Worm (Caenorhabditis elegans) whole organism, young adult: Measurements from ENCODE around the gene F55G7.1.

Source experiments
- B0035.1 ChIP-seq: sonication (generic microtip); optimal IDR thresholded peaks from 2 replicates; lab custom pipeline; 2016; ENCODE audit warnings: missing genetic modification characterization, mild to moderate bottlenecking, missing compliant biosample characterization, missing genotype, missing genetic modification reagents
- C06A6.2 ChIP-seq: fragments of 200-800 bp; sonication (Bioruptor generic); conservative IDR thresholded peaks from 2 replicates; pipeline ENCODE4 v1.3.6; 2022; ENCODE audit warnings: missing genetic modification characterization, missing compliant biosample characterization
- D2030.7 ChIP-seq: fragments of 200-800 bp; sonication (Bioruptor generic); IDR thresholded peaks from 2 replicates; pipeline ENCODE4 v1.3.6; 2022; ENCODE audit warnings: missing genetic modification reagents, missing genetic modification characterization, missing compliant biosample characterization
- F23B12.7 ChIP-seq: sonication (generic microtip); optimal IDR thresholded peaks from 2 replicates; lab custom pipeline; 2017; ENCODE audit warnings: missing genetic modification characterization, mild to moderate bottlenecking, missing compliant biosample characterization, antibody characterized with exemption, moderate library complexity; ENCODE audit not compliant: insufficient read depth
- F33H1.4 ChIP-seq: fragments of 200-800 bp; sonication (Bioruptor generic); IDR thresholded peaks from 2 replicates; pipeline ENCODE4 v1.3.6; 2022; ENCODE audit warnings: missing genetic modification reagents, missing genetic modification characterization, missing compliant biosample characterization
- F39B2.1 ChIP-seq: fragments of 200-800 bp; sonication (Bioruptor generic); IDR thresholded peaks from 2 replicates; pipeline ENCODE4 v1.3.6; 2022; ENCODE audit warnings: missing genetic modification reagents, missing genetic modification characterization, missing compliant biosample characterization
- F49E8.2 ChIP-seq: sonication (generic microtip); optimal IDR thresholded peaks from 3 replicates; lab custom pipeline; 2017; ENCODE audit warnings: missing genetic modification characterization, mild to moderate bottlenecking, missing compliant biosample characterization, antibody characterized with exemption, moderate library complexity; ENCODE audit not compliant: insufficient read depth
- Y67H2A.10 ChIP-seq: fragments of 200-800 bp; sonication (Bioruptor generic); conservative IDR thresholded peaks from 2 replicates; pipeline ENCODE4 v1.3.6; 2022; ENCODE audit warnings: missing genetic modification reagents, missing genetic modification characterization, missing compliant biosample characterization
- akir-1 ChIP-seq: fragments of 200-800 bp; sonication (Bioruptor generic); optimal IDR thresholded peaks from 2 replicates; lab custom pipeline; 2018; ENCODE audit warnings: mild to moderate bottlenecking, missing genetic modification characterization, moderate library complexity, missing compliant biosample characterization
- attf-5 ChIP-seq: fragments of 200-800 bp; sonication (Bioruptor generic); optimal IDR thresholded peaks from 2 replicates; lab custom pipeline; 2018; ENCODE audit warnings: mild to moderate bottlenecking, missing genetic modification characterization, missing compliant biosample characterization
- attf-6 ChIP-seq: fragments of 200-800 bp; sonication (Bioruptor generic); IDR thresholded peaks from 2 replicates; pipeline ENCODE4 v1.3.6; 2022; ENCODE audit warnings: missing genetic modification reagents, missing genetic modification characterization, missing compliant biosample characterization
- bed-2 ChIP-seq: fragments of 200-800 bp; sonication (Bioruptor generic); IDR thresholded peaks from 2 replicates; pipeline ENCODE4 v1.3.6; 2022; ENCODE audit warnings: missing genetic modification reagents, missing genetic modification characterization, missing compliant biosample characterization
- ccch-3 ChIP-seq: fragments of 200-800 bp; sonication (Bioruptor generic); optimal IDR thresholded peaks from 2 replicates; lab custom pipeline; 2018; ENCODE audit warnings: mild to moderate bottlenecking, missing genetic modification characterization, missing compliant biosample characterization
- cebp-2 ChIP-seq: fragments of 200-800 bp; sonication (Bioruptor generic); IDR thresholded peaks from 2 replicates; pipeline ENCODE4 v1.3.6; 2022; ENCODE audit warnings: missing genetic modification characterization, missing compliant biosample characterization
- ceh-40 ChIP-seq: fragments of 200-800 bp; sonication (Bioruptor generic); IDR thresholded peaks from 2 replicates; pipeline ENCODE4 v1.3.6; 2022; ENCODE audit warnings: missing genetic modification characterization, missing compliant biosample characterization
- ceh-79 ChIP-seq: sonication (generic microtip); optimal IDR thresholded peaks from 2 replicates; lab custom pipeline; 2017; ENCODE audit warnings: mild to moderate bottlenecking, missing genetic modification characterization, missing compliant biosample characterization
- dpff-1 ChIP-seq: sonication (generic microtip); optimal IDR thresholded peaks from 2 replicates; lab custom pipeline; 2017; ENCODE audit warnings: mild to moderate bottlenecking, missing genetic modification characterization, missing compliant biosample characterization
- dpl-1 ChIP-seq: fragments of 150-350 bp; optimal IDR thresholded peaks from 2 replicates; lab custom pipeline; 2014; ENCODE audit warnings: missing biosample characterization, missing genetic modification reagents, missing genetic modification characterization
- efl-1 ChIP-seq: fragments of 150-350 bp; optimal IDR thresholded peaks from 2 replicates; lab custom pipeline; 2014; ENCODE audit warnings: missing biosample characterization, missing genetic modification reagents, missing genetic modification characterization
- ekl-4 ChIP-seq: fragments of 200-800 bp; sonication (Bioruptor generic); IDR thresholded peaks from 2 replicates; pipeline ENCODE4 v1.3.6; 2022; ENCODE audit warnings: missing genetic modification reagents, missing genetic modification characterization, missing compliant biosample characterization
- him-1 ChIP-seq: sonication (generic microtip); optimal IDR thresholded peaks from 2 replicates; lab custom pipeline; 2016; ENCODE audit warnings: missing genotype, missing genetic modification reagents, missing genetic modification characterization, missing compliant biosample characterization
- hlh-26 ChIP-seq: fragments of 200-800 bp; sonication (Bioruptor generic); conservative IDR thresholded peaks from 2 replicates; pipeline ENCODE4 v1.3.6; 2022; ENCODE audit warnings: missing genetic modification reagents, missing genetic modification characterization, missing compliant biosample characterization
- hrde-1 ChIP-seq: sonication (generic microtip); optimal IDR thresholded peaks from 2 replicates; lab custom pipeline; 2016; ENCODE audit warnings: missing genetic modification characterization, mild to moderate bottlenecking, missing compliant biosample characterization, moderate library complexity, missing genotype, missing genetic modification reagents, borderline replicate concordance
- let-607 ChIP-seq, 2 experiments: fragments of 200-800 bp in 1 of 2; sonication (Bioruptor generic) in 1 of 2; sonication (generic microtip) in 1 of 2; optimal IDR thresholded peaks; 2 replicates each; lab custom pipeline; 2016 to 2018; ENCODE audit warnings: mild to moderate bottlenecking in 2 of 2, missing compliant biosample characterization in 2 of 2, missing genetic modification characterization in 2 of 2, moderate library complexity in 2 of 2, missing genotype in 1 of 2
- lin-35 ChIP-seq, 3 experiments: fragments of 150-350 bp in 2 of 3; sonication (generic microtip) in 1 of 3; optimal IDR thresholded peaks; 2 replicates each; lab custom pipeline; 2014 to 2018; ENCODE audit warnings: missing biosample characterization in 3 of 3, missing genetic modification characterization in 3 of 3, missing genetic modification reagents in 3 of 3
- lsl-1 ChIP-seq: fragments of 200-800 bp; sonication (Bioruptor generic); optimal IDR thresholded peaks from 2 replicates; lab custom pipeline; 2018; ENCODE audit warnings: mild to moderate bottlenecking, missing genetic modification characterization, moderate library complexity, missing compliant biosample characterization
- mes-4 ChIP-seq: sonication (generic microtip); optimal IDR thresholded peaks from 2 replicates; lab custom pipeline; 2016; ENCODE audit warnings: missing genotype, missing genetic modification characterization, missing compliant biosample characterization
- mxl-1 ChIP-seq: sonication (generic microtip); optimal IDR thresholded peaks from 2 replicates; lab custom pipeline; 2016; ENCODE audit warnings: missing genetic modification characterization, missing compliant biosample characterization
- nfya-2 ChIP-seq: fragments of 200-800 bp; sonication (Bioruptor generic); IDR thresholded peaks from 2 replicates; pipeline ENCODE4 v1.3.6; 2022; ENCODE audit warnings: missing genetic modification reagents, missing genetic modification characterization, missing compliant biosample characterization
- nfyb-1 ChIP-seq: fragments of 200-800 bp; sonication (Bioruptor generic); IDR thresholded peaks from 2 replicates; pipeline ENCODE4 v1.3.6; 2022; ENCODE audit warnings: missing genetic modification reagents, missing genetic modification characterization, missing compliant biosample characterization
- nhr-120 ChIP-seq: fragments of 200-800 bp; sonication (Bioruptor generic); IDR thresholded peaks from 2 replicates; pipeline ENCODE4 v1.3.6; 2022; ENCODE audit warnings: missing genetic modification characterization, missing compliant biosample characterization
- nhr-27 ChIP-seq: fragments of 200-800 bp; sonication (Bioruptor generic); optimal IDR thresholded peaks from 2 replicates; lab custom pipeline; 2018; ENCODE audit warnings: mild to moderate bottlenecking, missing genetic modification characterization, moderate library complexity, missing compliant biosample characterization
- nhr-80 ChIP-seq: sonication (generic microtip); optimal IDR thresholded peaks from 2 replicates; lab custom pipeline; 2016; ENCODE audit warnings: missing genetic modification characterization, missing compliant biosample characterization
- pbrm-1 ChIP-seq: fragments of 200-800 bp; sonication (Bioruptor generic); IDR thresholded peaks from 2 replicates; pipeline ENCODE4 v1.3.6; 2022; ENCODE audit warnings: missing genetic modification reagents, missing genetic modification characterization, missing compliant biosample characterization
- sdz-38 ChIP-seq: sonication (generic microtip); optimal IDR thresholded peaks from 2 replicates; lab custom pipeline; 2016; ENCODE audit warnings: missing genotype, missing genetic modification characterization, missing compliant biosample characterization
- tbx-9 ChIP-seq: sonication (generic microtip); optimal IDR thresholded peaks from 2 replicates; lab custom pipeline; 2016; ENCODE audit warnings: borderline replicate concordance, missing genetic modification characterization, inconsistent platforms, missing compliant biosample characterization
- unc-130 ChIP-seq: sonication (generic microtip); optimal IDR thresholded peaks from 2 replicates; lab custom pipeline; 2016; ENCODE audit warnings: missing genetic modification reagents, missing genetic modification characterization, missing compliant biosample characterization
- xnd-1 ChIP-seq: sonication (generic microtip); optimal IDR thresholded peaks from 2 replicates; lab custom pipeline; 2016; ENCODE audit warnings: missing genotype, missing genetic modification reagents, missing genetic modification characterization, missing compliant biosample characterization
- zfh-2 ChIP-seq: fragments of 200-800 bp; sonication (Bioruptor generic); conservative IDR thresholded peaks from 2 replicates; pipeline ENCODE4 v1.3.6; 2022; ENCODE audit warnings: missing genetic modification reagents, missing genetic modification characterization, missing compliant biosample characterization
- ztf-25 ChIP-seq: fragments of 200-800 bp; sonication (Bioruptor generic); IDR thresholded peaks from 2 replicates; pipeline ENCODE4 v1.3.6; 2022; ENCODE audit warnings: missing genetic modification reagents, missing genetic modification characterization, missing compliant biosample characterization

The F55G7.1 gene

DNA sequence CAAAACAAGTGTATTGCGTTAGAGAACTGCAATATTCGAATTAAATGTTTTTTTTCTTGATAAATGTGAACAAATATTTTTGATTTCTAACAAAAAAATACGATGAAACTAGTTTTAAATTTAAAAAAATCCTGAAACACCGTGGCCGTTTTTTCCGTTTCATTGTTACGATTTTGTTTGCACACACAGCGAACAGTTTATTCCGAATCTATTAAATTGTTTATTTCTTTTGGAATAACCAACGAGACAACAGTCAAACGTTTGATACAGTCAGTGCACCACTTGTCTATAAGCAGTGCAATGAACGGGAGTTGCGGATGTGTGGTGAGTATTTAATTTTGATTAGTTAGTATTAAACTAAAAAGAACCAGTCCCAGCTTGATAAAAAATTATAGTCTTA lies 7.5 kb upstream of the F55G7.1 start, which contains the start of gene Y62H9A.13:
Gene Y62H9A.13 (plus strand): TSS at position 301 of the 400 bp plus-strand sequence.
- TF ChIP-seq nhr-80 (tag; lab: Kevin White, UChicago) (no peak), zfh-2 (GFP tag; lab: Robert Waterston, UW) (no peak), F39B2.1 (GFP tag; lab: Robert Waterston, UW) (no peak), unc-130 (GFP tag; lab: Kevin White, UChicago) (no peak), let-607 (tag; optimal IDR thresholded peaks at IDR 0.05; lab: Kevin White, UChicago) (no peak), D2030.7 (GFP tag; lab: Robert Waterston, UW) (no peak), F23B12.7 (tag; lab: Kevin White, UChicago) (no peak), nhr-27 (tag; lab: Kevin White, UChicago) (no peak), Y67H2A.10 (GFP tag; lab: Robert Waterston, UW) (no peak)
- TF ChIP-seq, all 124 proteins: peak for 0

DNA sequence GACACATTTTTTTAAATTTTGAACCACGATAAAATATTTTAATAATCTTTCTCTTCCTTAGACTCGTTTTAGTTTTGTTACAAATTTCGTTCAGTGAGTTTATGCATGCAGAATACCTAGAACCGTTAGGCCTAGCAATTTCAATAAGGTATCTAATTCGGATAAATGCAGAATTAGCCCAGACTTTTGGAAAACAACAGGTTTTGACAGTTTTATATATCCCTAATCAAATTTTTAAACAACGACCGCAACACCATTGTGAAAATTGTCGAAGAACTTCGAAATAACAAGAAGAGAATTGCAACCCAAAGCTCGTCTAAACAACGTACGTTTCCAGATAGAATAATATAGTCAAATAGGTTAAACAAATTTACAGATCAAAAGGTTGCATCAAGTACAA lies 6.2 kb upstream of the F55G7.1 start, which contains the start of gene Y62H9A.16:
Gene Y62H9A.16 (plus strand): TSS at position 301 of the 400 bp plus-strand sequence.
- TF ChIP-seq dpff-1 (tag; lab: Kevin White, UChicago) (no peak), nfya-2 (GFP tag; lab: Robert Waterston, UW) (no peak), ccch-3 (no peak), F33H1.4 (no peak), hlh-26 (GFP tag; lab: Robert Waterston, UW) (no peak), F49E8.2 (no peak), sdz-38 (tag; lab: Kevin White, UChicago) (no peak), bed-2 (GFP tag; lab: Robert Waterston, UW) (no peak), D2030.7 (GFP tag; lab: Robert Waterston, UW) (no peak), lsl-1 (GFP tag; lab: Kevin White, UChicago) (no peak), ekl-4 (GFP tag; lab: Robert Waterston, UW) (no peak)
- TF ChIP-seq, all 124 proteins: peak for 0

DNA sequence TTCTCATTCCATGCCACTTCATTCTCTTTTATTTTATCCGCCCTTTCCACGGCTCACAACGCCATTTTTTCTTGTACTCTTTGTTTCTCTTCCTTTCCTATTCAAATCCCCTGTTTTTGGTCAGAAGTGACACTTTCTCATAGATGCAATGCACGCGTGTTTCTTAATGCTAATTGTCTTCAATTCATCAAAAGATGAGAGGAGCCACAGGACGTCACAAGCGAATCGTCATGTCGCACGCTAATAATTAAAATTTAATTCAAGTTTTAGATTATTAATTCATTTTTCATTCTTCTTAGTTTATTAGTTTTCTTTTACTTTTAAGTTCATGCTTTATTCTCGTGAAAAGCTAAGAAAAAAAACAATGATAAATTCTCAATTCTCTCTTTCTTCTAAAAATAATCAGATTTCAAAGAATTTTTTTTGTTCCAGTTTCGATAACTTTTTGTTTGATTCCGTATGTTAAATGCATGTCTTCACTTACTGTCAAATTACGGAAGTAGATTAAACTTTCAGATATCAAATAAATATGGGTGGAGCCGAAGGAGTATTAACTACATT lies 3.4 kb upstream of the F55G7.1 start, which contains the start of gene Y62H9A.14:
Gene Y62H9A.14 (plus strand): TSS at position 511 of the 561 bp plus-strand sequence.
- TF ChIP-seq ceh-40 (GFP tag; lab: Robert Waterston, UW) = no peak
- TF ChIP-seq pbrm-1 = no peak
- TF ChIP-seq F33H1.4 = no peak
- TF ChIP-seq tbx-9 = no peak
- TF ChIP-seq C06A6.2 (GFP tag; lab: Robert Waterston, UW) = no peak
- TF ChIP-seq ceh-79 (tag; lab: Kevin White, UChicago) = no peak
- TF ChIP-seq attf-6 = no peak
- TF ChIP-seq bed-2 (GFP tag; lab: Robert Waterston, UW) = no peak
- TF ChIP-seq mes-4 (tag; lab: Kevin White, UChicago) = no peak
- no peak for TF ChIP-seq D2030.7 (GFP tag; lab: Robert Waterston, UW)
- TF ChIP-seq lsl-1 (GFP tag; lab: Kevin White, UChicago) = no peak

DNA sequence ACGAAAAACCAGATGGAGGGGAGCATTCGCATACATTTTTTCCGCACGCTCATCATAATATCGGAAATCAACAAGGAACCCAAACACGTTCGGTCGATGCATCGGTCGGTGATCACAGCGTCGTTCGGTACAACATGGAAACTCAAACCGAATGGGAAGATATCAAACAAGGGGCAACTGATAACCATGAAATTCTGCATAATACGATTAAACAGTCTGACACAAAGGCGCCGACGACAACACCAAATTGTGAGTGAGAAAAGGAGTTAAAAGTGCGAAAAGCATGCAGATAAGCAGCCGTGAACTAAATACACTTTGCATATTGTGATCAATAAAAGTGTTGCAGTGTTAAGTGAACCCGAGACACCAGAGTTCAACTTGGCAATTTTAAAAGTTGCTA lies 1.0 kb downstream of the F55G7.1 start:
- TF ChIP-seq attf-5 (GFP tag; lab: Kevin White, UChicago) = no peak
- TF ChIP-seq nhr-80 (tag; lab: Kevin White, UChicago) = peak; percentile 79
- TF ChIP-seq nfyb-1 = peak; percentile 25; the same call in 1 of the 2 replicates

DNA sequence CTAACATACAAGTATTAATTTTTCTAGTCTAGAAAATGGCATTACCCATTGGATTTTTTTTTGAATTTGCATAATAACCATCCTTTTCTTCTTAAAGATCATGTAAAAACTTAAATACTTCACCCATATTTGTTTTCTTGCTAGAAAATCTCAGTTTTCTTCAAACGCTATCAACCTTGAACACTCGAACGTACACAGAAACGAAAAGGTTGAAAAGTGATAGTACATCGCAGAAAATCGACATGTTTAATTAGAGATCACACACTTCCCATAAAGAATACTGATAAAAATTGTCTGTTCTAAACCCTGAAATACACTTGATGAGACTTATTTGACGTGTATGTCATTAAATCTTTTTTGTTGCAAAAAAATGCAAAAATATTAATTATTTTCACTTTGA lies 3.4 kb downstream of the F55G7.1 start, which contains the start of gene F55G7.4:
Gene F55G7.4 (plus strand): TSS at position 301 of the 400 bp plus-strand sequence.
- TF ChIP-seq B0035.1 (tag; lab: Kevin White, UChicago) (no peak), ztf-25 (GFP tag; lab: Robert Waterston, UW) (no peak), nhr-120 (GFP tag; lab: Robert Waterston, UW) (no peak), him-1 (tag; lab: Kevin White, UChicago) (no peak), cebp-2 (GFP tag; lab: Robert Waterston, UW) (no peak), mxl-1 (tag; lab: Kevin White, UChicago) (no peak), efl-1 (GFP tag; lab: Kevin White, UChicago) (no peak), dpl-1 (no peak), hrde-1 (tag; lab: Kevin White, UChicago) (no peak), lin-35 (GFP tag; optimal IDR thresholded peaks at IDR 0.05; lab: Kevin White, UChicago) (no peak), akir-1 (GFP tag; lab: Kevin White, UChicago) (no peak), xnd-1 (no peak), C06A6.2 (GFP tag; lab: Robert Waterston, UW) (no peak), F33H1.4 (no peak)
